Worm (Caenorhabditis elegans) whole organism, L3 larva: ENCODE measurements around the gene T06A10.106.
"Not testable (repeated sequence)": the region's sequence is repeated elsewhere in the genome, so short reads cannot be mapped to it uniquely, and the experiment has no call there.

ENCODE experiments used
- ceh-82 ChIP-seq: fragments of 150-350 bp; optimal IDR thresholded peaks from 2 replicates; lab custom pipeline; 2014; ENCODE audit warnings: missing biosample characterization, missing genetic modification characterization
- ceh-9 ChIP-seq: sonication (generic microtip); optimal IDR thresholded peaks from 2 replicates; lab custom pipeline; 2018; ENCODE audit warnings: missing biosample characterization, missing genetic modification characterization
- egl-5 ChIP-seq: fragments of 150-350 bp; optimal IDR thresholded peaks from 2 replicates; lab custom pipeline; 2017; ENCODE audit warnings: missing biosample characterization, missing genetic modification reagents, missing genetic modification characterization, inconsistent platforms
- elt-2 ChIP-seq: sonication (generic microtip); optimal IDR thresholded peaks from 2 replicates; lab custom pipeline; 2016; ENCODE audit warnings: missing genetic modification reagents, mild to moderate bottlenecking, missing genetic modification characterization, missing compliant biosample characterization
- jun-1 ChIP-seq: fragments of 150-350 bp; optimal IDR thresholded peaks from 2 replicates; lab custom pipeline; 2014; ENCODE audit warnings: missing biosample characterization, missing genetic modification reagents, missing genetic modification characterization
- pqm-1 ChIP-seq: fragments of 150-350 bp; optimal IDR thresholded peaks from 2 replicates; lab custom pipeline; 2017; ENCODE audit warnings: missing biosample characterization, missing genetic modification characterization, inconsistent platforms
- skn-1 ChIP-seq: fragments of 150-350 bp; optimal IDR thresholded peaks from 2 replicates; lab custom pipeline; 2014; ENCODE audit warnings: missing biosample characterization, missing genetic modification characterization
- snpc-4 ChIP-seq: fragments of 150-350 bp; optimal IDR thresholded peaks from 2 replicates; lab custom pipeline; 2014; ENCODE audit warnings: missing biosample characterization, missing genetic modification characterization
- tbx-2 ChIP-seq: sonication (generic microtip); optimal IDR thresholded peaks from 2 replicates; lab custom pipeline; 2016; ENCODE audit warnings: mild to moderate bottlenecking, missing genetic modification characterization, missing compliant biosample characterization
- ztf-4 ChIP-seq: fragments of 150-350 bp; optimal IDR thresholded peaks from 2 replicates; lab custom pipeline; 2014; ENCODE audit warnings: missing biosample characterization, missing genetic modification characterization

ce11 chrIV:16895288-16895687 lies 26.5 kb upstream of the T06A10.106 start, which contains the start of gene T06A10.2:
- TF ChIP-seq jun-1; egl-5; snpc-4 (tag; lab: Kevin White, UChicago); pqm-1 (tag; lab: Kevin White, UChicago); ceh-9 (tag; lab: Kevin White, UChicago); ztf-4 (tag; lab: Kevin White, UChicago); elt-2 (tag; lab: Kevin White, UChicago); tbx-2 (tag; lab: Kevin White, UChicago); skn-1; ceh-82: not testable (repeated sequence)
